Fruit fly (Drosophila melanogaster): ENCODE results near the gene mfr.
A peak's percentile ranks its signal among the peaks of the same experiment; 100 is the strongest.

Gene mfr

dm6 chr3L:8924999-8925398, 12.5 kb upstream of the mfr start:
- no peak for TF ChIP-seq noc (tag; optimal IDR thresholded peaks at IDR 0.05)

- no peak for TF ChIP-seq noc (tag; optimal IDR thresholded peaks at IDR 0.05)
These were observed 12.0 kb upstream of the mfr start for dm6 chr3L:8924417-8924913.

- peak; percentile 73 for TF ChIP-seq noc (tag; optimal IDR thresholded peaks at IDR 0.05)
These were observed 8.2 kb upstream of the mfr start for dm6 chr3L:8920710-8921109.

DNA sequence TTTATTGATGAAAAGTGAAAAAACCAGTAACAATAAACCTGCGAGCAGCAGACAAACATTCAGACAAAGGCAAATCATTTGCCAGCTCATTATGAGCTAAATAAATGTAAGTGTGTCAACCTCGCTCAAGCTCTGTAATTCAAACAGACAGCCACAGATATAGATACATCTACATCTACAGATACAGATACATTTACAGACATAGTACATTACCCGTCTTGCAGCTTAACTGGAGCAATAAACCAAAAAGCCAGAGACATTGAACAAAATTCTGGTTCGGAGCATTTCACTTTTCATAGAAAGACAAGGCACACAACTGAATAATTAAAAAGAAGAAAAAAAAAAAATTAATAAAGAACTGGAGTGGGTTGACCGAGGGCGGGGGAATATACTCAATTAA, 7.2 kb upstream of the mfr start:
- no peak for TF ChIP-seq noc (tag; optimal IDR thresholded peaks at IDR 0.05)

DNA sequence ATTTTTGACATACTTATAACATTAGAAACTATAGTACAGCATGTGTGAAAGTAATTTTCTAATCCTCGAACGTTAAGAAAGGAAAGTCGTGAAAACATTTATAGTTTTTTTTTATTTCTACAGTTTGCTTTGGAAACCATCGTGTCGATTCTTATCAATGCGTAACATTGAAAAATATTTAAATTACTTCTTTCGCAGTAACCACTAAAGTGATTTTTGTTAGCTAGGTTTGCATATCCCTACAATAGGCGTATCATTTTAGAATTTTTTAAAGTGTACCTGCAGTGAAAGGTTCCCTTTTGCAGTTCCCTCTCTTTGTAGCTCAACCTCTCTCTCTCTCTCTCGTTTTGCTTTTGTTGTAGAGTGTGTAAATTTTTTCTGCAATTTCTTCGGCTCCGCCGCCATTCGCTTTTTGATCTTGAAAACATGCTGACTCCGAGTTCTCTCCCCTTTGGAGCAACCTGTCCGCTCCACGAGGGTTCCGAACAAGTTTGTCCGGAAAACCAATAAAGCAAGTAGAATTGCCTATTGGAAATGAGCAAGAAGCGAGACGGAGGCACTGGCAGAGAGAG, 1.2 kb upstream of the mfr start:
- no peak for TF ChIP-seq noc (tag; optimal IDR thresholded peaks at IDR 0.05)

- TF ChIP-seq noc (tag; optimal IDR thresholded peaks at IDR 0.05), result no peak
These were observed 7.4 kb downstream of the mfr start, which contains the start of gene TrpA1 for dm6 chr3L:8905100-8905499. TSS of gene TrpA1 (minus strand) at chr3L:8905200.

- TF ChIP-seq noc (tag; optimal IDR thresholded peaks at IDR 0.05), result no peak
These were observed 21.3 kb downstream of the mfr start, which contains the start of gene Mcm7 for dm6 chr3L:8891167-8891618. TSS of gene Mcm7 (plus strand) at chr3L:8891596.

- TF ChIP-seq noc (tag; optimal IDR thresholded peaks at IDR 0.05), result no peak
These were observed 23.9 kb downstream of the mfr start, which contains the start of gene CG43169 for dm6 chr3L:8888533-8888932. TSS of gene CG43169 (minus strand) at chr3L:8888633.

DNA sequence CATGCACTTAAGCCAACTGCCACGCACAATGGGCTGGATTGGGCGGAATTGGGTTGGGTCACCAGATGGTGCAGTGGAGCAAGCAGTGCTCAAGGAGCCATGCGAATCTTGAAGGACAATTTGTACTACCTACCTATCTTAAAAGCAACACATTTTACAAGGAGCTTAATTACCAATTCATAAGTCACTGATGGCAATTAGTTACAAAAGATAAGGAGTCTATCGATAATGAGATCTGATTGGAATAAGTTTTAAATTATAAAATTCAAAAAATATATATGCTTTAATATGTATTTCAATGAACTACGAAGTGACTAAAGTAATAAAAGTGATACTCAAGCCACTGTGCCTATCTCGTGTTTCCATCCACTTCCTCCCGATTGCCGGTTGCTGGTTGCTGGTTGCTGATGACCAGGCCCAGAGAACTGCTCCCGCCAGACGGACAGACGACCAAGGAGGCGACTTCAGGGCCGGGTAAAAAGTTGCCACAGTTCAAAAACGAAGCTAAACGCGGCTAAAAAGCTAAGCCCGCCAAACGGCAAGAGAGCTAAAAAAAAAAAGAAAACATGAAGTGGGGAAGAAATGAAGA, 30.6 kb downstream of the mfr start:
- no peak for TF ChIP-seq noc (tag; optimal IDR thresholded peaks at IDR 0.05)

DNA sequence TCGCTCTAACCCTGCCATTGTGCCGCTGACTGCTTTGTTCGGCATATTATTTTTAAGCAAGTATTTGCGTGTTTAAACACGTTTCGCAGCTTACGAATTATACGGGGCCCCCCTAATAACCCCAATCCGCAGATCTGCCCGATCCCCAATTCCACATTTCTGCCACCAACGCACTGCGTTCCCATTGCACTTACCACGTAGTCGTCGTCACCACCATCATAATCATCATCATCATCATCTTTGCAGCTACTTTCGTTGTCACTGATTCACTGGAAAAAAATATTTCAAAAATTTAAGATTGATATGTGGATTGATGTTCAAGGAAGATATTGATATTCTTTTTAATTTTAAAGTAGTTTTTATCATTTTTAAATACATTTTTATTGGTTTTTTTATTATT, 33.0 kb downstream of the mfr start:
- no peak for TF ChIP-seq noc (tag; optimal IDR thresholded peaks at IDR 0.05)

- no peak for TF ChIP-seq noc (tag; optimal IDR thresholded peaks at IDR 0.05)
These were observed 34.1 kb downstream of the mfr start for dm6 chr3L:8878388-8878787.

- TF ChIP-seq noc (tag; optimal IDR thresholded peaks at IDR 0.05), result no peak
These were observed 39.4 kb downstream of the mfr start for dm6 chr3L:8873053-8873452.

dm6 chr3L:8871017-8871416, 41.5 kb downstream of the mfr start:
- no peak for TF ChIP-seq noc (tag; optimal IDR thresholded peaks at IDR 0.05)

- TF ChIP-seq noc (tag; optimal IDR thresholded peaks at IDR 0.05), result no peak
These were observed 41.9 kb downstream of the mfr start for dm6 chr3L:8870547-8870946.

- TF ChIP-seq noc (tag; optimal IDR thresholded peaks at IDR 0.05), result no peak
These were observed 43.1 kb downstream of the mfr start for dm6 chr3L:8869326-8869725.

DNA sequence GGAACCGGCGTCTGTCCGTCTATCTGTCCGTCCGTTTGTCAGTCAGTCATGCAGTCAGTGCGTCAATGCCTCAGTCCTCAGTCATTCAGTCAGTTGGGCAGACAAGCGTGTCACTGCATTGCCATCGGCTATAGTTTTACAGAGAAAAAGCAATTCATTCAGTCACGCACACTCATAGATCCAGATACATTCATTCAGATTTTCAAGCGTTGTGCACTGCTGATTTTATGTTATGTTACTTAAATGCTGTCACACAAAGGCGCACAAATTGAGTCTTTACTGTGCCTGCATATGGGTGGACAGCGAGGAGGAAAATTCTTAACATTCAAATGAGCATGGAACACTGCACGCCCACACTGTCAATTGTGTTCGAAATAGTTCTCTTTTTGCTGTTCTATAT, 47.3 kb downstream of the mfr start:
- no peak for TF ChIP-seq noc (tag; optimal IDR thresholded peaks at IDR 0.05)

dm6 chr3L:8860746-8861145, 51.7 kb downstream of the mfr start:
- TF ChIP-seq noc (tag; optimal IDR thresholded peaks at IDR 0.05), result no peak

DNA sequence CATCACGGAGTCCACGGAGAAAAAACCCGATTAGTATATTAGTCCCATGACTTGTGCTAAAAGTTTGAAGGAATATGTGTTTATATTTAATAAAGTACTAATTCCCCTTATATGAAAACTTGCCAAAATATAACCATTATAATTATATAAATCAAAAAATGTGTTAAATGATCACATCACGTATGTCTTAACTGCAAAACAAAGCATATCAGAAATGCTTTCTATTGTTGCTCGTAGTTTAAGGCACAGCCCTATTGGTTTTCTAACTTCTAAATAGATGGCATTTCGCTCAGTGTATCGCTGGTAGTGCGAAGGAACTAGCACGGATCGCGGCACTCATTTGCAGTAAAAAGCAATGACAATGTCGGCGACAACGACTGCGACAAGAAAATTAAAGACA, 52.5 kb downstream of the mfr start:
- TF ChIP-seq noc (tag; optimal IDR thresholded peaks at IDR 0.05), result no peak
